Worm (Caenorhabditis elegans) whole organism, early embryonic: ENCODE results near the gene daf-3.

Source experiments
- B0310.2 ChIP-seq: sonication (generic microtip); optimal IDR thresholded peaks from 2 replicates; lab custom pipeline; 2016; ENCODE audit warnings: mild to moderate bottlenecking, missing genetic modification characterization, missing compliant biosample characterization
- F13C5.2 ChIP-seq: sonication (generic microtip); optimal IDR thresholded peaks from 2 replicates; lab custom pipeline; 2017; ENCODE audit warnings: mild to moderate bottlenecking, missing genetic modification characterization, inconsistent platforms, missing compliant biosample characterization
- ama-1 ChIP-seq: fragments of 150-350 bp; optimal IDR thresholded peaks from 2 replicates; lab custom pipeline; 2014
- ceh-36 ChIP-seq: sonication (generic microtip); optimal IDR thresholded peaks from 2 replicates; lab custom pipeline; 2016; ENCODE audit warnings: missing genetic modification characterization, inconsistent platforms, missing compliant biosample characterization
- ets-7 ChIP-seq: sonication (generic microtip); optimal IDR thresholded peaks from 2 replicates; lab custom pipeline; 2016; ENCODE audit warnings: missing genotype, missing genetic modification characterization, missing compliant biosample characterization
- flt-1 ChIP-seq: fragments of 200-800 bp; sonication (Bioruptor generic); IDR thresholded peaks from 2 replicates; pipeline ENCODE4 v1.3.6; 2022; ENCODE audit warnings: missing genetic modification characterization, missing compliant biosample characterization
- hnd-1 ChIP-seq: sonication (generic microtip); optimal IDR thresholded peaks from 2 replicates; lab custom pipeline; 2016; ENCODE audit warnings: missing genetic modification characterization, missing compliant biosample characterization
- pes-1 ChIP-seq: fragments of 200-800 bp; sonication (Bioruptor generic); IDR thresholded peaks from 2 replicates; pipeline ENCODE4 v1.3.6; 2022; ENCODE audit warnings: missing genetic modification reagents, missing genetic modification characterization, missing compliant biosample characterization
- sea-1 ChIP-seq: fragments of 200-800 bp; sonication (Bioruptor generic); conservative IDR thresholded peaks from 2 replicates; pipeline ENCODE4 v1.3.6; 2022; ENCODE audit warnings: missing genetic modification characterization, missing compliant biosample characterization
- tbx-11 ChIP-seq: fragments of 200-800 bp; sonication (Bioruptor generic); IDR thresholded peaks from 2 replicates; pipeline ENCODE4 v1.3.6; 2022; ENCODE audit warnings: missing genetic modification characterization, missing compliant biosample characterization
- tbx-37 ChIP-seq: fragments of 200-800 bp; sonication (Bioruptor generic); conservative IDR thresholded peaks from 2 replicates; pipeline ENCODE4 v1.3.6; 2022; ENCODE audit warnings: missing genetic modification reagents, missing genetic modification characterization, missing compliant biosample characterization
- tra-4 ChIP-seq: sonication (generic microtip); optimal IDR thresholded peaks from 2 replicates; lab custom pipeline; 2017; ENCODE audit warnings: missing genetic modification characterization, missing compliant biosample characterization

DNA sequence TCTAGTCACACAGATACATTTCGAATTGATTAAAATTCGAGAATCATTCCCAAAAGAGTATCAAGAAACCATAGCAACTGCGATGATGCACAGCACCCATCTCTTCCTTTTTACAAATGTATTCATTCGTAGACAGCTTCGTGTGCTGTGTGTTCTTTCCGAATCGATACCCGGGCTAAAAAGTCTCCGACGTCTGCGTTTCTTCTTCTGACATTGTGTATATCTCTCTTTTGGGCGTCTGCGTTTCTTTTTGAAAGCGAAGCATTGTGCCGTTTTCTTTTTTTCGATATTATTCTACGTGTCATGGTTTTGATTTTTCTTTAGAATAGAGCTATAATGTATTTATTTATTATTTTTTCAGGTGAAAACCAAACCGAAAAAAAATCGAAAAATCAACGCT is 37.3 kb downstream of the daf-3 start, which contains the start of gene attf-5:
- no peak for TF ChIP-seq tbx-37 (GFP tag; lab: Robert Waterston, UW)
- no peak for TF ChIP-seq tra-4 (tag; lab: Kevin White, UChicago)
- no peak for TF ChIP-seq pes-1 (GFP tag; lab: Robert Waterston, UW)
- TF ChIP-seq ama-1, result no peak
- TF ChIP-seq flt-1, result no peak
- TF ChIP-seq ets-7 (tag; lab: Kevin White, UChicago), result no peak
- TF ChIP-seq sea-1, result no peak
- no peak for TF ChIP-seq tbx-11 (GFP tag; lab: Robert Waterston, UW)
- no peak for TF ChIP-seq hnd-1
- no peak for TF ChIP-seq B0310.2 (tag; lab: Kevin White, UChicago)
- TF ChIP-seq ceh-36 (tag; lab: Kevin White, UChicago), result no peak
- TF ChIP-seq F13C5.2 (tag; lab: Kevin White, UChicago), result no peak
